Fruit fly (Drosophila melanogaster): ENCODE results near the gene tara.

DNA sequence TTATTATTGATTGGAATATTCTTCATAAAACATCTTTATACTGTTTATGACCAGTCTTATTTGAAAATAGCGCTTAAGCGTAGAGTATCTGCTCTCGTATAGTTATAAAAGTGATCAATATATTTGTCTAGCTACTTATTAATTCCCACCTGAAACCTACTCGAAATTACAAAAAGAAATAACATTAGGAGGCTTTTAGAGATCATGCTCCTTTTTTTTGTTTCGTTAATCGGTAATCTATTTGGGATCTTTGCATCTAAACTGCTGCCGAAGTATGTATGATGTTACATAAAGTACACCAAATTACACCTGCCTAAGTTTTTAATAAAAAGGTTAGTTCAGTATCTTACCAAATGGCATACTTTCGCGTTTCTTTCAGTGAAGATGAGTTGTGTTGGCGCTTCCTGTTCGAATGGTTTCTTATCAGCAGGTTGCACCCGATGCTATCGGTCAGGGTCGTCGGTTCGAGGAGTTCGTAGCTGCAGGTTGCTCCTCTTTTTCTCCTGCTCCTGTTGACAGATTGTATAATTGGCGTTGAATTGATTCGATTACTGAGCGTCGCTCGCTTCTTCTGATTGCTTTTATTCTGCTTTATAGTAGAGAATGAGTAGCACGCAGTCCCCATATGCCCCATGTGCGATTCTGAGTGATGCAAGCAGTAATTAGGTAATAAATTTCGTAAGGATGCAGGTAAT, 12.7 kb downstream of the tara start:
- no peak for TF ChIP-seq ttk (optimal IDR thresholded peaks at IDR 0.05)
- no peak for TF ChIP-seq Myc (optimal IDR thresholded peaks at IDR 0.05)
- TF ChIP-seq psq (optimal IDR thresholded peaks at IDR 0.05), result no peak
- TF ChIP-seq insv (optimal IDR thresholded peaks at IDR 0.05), result no peak
- no peak for TF ChIP-seq Sin3A (optimal IDR thresholded peaks at IDR 0.05)

Measured in Kc167 (cell line).